Fruit fly (Drosophila melanogaster) S2 (cell line): ENCODE data around the gene Ilp8.

Source experiments
- CG8478 ChIP-seq: fragments of >200 bp; optimal IDR thresholded peaks from 2 replicates; lab custom pipeline; 2018
- CTCF ChIP-seq, 2 experiments: fragments of >200 bp; optimal IDR thresholded peaks; 2 replicates each; lab custom pipeline; 2018

Ilp8 gene

DNA sequence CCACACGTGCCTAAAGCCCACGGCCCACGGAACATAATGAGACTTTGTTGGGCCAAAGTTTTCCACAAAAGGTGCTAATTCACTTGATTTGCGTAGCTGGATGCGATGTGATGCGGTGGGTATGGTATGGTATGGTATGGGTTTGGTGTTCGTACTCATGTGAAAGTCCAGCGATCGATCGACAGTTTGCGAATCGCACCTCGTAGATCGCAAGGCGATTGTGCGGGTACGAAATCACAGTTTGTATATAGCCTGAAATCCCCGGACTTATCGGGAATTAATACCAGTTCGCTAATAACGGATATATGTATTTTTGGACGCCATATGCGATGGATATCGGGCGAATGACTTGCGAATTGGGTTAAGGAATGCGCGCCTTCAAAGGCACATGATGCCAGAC is 23.9 kb downstream of the Ilp8 start:
- TF ChIP-seq CTCF (optimal IDR thresholded peaks at IDR 0.05; lab: Kevin White, UChicago) (no peak), CG8478 (no peak)

DNA sequence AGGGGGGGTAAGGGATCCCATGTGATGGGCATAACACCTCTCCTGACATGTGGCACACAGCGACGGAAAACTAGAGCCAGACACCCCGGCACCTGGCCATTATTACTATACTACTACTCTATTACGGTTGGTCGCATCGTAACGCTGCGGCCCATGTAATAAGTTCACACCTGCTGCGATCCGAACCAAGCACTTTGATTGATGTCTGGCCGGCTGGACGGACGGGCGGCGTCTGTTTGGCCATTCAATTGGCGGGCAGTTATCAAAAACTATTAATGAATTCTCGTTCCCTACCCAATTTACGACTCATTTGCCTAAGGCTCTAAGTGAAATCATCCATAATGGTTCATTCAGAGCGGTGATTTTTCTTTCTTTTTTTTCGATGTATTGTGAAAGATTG is 24.4 kb downstream of the Ilp8 start:
- TF ChIP-seq CG8478 (no peak), CTCF (optimal IDR thresholded peaks at IDR 0.05; lab: Kevin White, UChicago) (no peak)

- TF ChIP-seq CG8478 (no peak), CTCF (optimal IDR thresholded peaks at IDR 0.05; lab: Kevin White, UChicago) (no peak)
Measured at dm6 chr3L:17007041-17007471, 24.8 kb downstream of the Ilp8 start.

DNA sequence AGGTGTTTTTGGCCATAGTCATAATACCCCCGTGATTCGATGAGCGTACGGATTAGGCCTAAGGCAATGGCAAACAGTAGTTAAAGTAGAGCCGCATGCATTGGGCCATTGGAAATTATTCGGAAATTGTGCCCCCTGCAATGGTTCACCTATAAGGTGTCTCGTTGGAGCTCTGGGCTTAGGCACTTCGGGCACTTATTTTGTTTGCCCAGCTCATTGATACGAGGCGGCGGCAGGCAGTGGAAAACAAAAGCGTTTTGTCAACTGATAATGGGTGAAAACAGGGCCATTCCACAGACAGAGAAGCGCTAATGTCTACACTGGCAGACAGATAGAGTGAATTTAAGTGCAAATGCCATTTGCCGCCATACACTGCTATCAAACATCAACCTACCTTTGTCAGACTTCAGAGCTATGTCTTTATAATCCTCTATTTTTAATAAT is 25.6 kb downstream of the Ilp8 start:
- TF ChIP-seq CG8478 = no peak
- no peak for TF ChIP-seq CTCF (optimal IDR thresholded peaks at IDR 0.05; lab: Kevin White, UChicago)

DNA sequence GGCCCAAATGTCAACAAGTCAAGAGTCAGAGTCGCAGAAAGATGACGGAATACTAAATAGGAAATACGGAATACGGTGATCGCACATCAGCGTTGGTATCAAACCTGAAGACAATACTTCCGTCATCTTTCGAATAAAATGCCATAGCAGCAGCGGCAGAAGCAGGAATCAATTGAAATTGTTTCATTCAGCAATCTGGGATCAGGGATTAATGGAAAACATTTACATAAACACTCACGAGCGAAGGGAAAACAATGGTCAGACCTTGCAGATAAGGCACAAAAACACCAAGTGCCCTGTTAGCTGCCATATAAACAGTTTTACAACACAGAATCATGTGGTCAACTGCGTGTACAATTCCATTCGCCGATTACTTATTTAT is 26.5 kb downstream of the Ilp8 start:
- TF ChIP-seq CG8478 = no peak
- no peak for TF ChIP-seq CTCF (optimal IDR thresholded peaks at IDR 0.05; lab: Kevin White, UChicago)

dm6 chr3L:17004765-17005414 is 27.0 kb downstream of the Ilp8 start:
- TF ChIP-seq CG8478 (no peak), CTCF (optimal IDR thresholded peaks at IDR 0.05; lab: Kevin White, UChicago) (no peak)

DNA sequence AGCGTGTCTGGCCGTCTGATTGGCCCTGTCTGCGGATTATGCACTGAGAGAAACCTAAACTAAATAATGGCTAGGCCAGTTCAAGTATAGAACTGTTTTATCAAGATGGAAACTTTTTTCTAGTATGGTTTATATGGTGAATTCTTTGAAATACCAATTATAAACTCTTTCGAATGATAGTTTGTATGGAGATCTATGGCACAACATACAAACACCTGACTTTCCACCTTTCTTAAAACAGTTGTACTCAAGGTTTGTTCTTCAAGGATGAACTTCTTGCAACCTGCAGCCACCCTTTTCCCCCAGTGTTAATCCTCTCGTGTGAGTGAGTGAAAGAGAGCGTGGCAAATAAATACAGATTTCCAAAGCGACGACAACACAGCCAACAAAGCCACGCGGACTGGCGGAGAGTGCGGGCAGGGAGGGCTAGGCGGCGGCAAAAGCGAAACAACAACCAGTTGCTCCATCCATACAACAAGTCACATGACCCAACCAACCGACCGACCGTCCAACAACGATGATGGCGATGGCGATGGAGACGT is 27.6 kb downstream of the Ilp8 start:
- no peak for TF ChIP-seq CTCF (optimal IDR thresholded peaks at IDR 0.05; lab: Kevin White, UChicago)
- TF ChIP-seq CG8478 = no peak

DNA sequence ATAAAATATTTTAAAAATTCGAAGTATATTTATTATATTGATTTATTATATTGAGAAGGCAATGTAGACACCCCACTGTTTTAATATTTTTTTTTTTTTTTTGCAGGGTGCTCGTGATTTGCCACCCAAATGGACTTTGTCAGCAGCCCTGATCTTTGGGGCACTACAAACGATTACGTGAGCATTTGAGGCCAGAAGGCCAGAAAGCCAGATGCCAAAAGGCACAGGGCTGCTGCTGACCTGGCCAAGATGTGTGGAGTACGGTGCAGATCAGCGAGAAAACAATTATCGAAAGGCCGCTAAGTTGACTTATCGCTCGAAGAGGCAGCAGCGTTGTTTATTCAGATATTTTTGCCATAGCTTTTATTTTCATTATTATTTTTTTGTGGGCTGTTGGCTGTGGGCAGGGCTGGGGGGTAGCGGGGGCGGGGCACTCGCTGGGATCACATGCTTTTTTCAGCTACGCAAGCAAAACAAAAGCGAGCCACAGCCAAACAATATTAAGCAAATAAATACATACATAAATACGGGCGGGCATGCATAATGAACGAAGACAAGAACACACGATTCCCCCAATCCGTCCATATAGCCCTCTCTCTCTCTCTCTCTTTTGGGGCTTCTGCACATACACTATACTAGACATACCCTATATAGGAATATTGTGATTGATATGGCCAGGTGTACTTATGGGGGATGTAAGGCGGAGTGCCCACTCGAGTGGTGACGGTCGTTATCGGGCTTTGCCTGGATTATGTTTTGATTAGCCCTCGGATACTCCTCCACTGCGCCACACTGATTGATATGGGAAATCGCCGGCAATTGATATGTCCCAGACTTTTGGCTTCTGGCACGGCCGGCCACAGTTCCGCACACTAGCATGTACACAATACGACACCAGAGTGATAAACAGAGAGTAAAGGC is 28.4 kb downstream of the Ilp8 start:
- TF ChIP-seq CG8478 = no peak
- no peak for TF ChIP-seq CTCF (optimal IDR thresholded peaks at IDR 0.05; lab: Kevin White, UChicago)

DNA sequence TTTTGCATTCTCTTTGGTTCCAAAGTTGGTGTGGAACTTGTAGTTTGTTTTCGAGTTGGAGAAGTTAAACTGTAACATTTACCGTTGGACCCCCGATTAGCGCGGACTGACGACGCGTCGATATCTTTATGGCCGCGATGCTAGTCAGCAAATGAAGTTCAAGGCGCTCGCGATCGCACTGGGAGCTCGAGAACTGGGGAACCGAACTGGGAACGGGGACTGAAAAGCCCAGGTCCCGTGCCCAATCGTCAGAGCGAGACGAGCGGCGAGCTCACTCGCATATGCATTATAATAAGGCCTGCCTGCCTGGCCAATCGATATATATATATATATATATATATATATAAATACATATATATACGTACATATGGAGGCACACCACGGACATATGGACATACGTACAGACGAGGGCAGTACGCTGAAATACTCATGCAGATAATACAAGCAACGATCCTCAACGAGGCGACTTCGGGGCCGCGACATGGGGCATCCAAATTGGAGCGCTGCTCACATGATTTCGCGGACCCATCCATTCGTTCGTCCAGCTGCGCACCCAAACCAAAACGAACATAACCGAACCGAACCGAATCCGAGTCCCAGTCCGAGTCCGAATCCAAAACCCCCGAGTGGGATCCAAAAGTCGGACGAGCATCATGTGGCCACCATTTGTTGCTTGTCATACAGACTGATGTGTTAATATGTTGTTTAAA is 29.6 kb downstream of the Ilp8 start:
- no peak for TF ChIP-seq CG8478
- TF ChIP-seq CTCF (optimal IDR thresholded peaks at IDR 0.05; lab: Kevin White, UChicago) = no peak

DNA sequence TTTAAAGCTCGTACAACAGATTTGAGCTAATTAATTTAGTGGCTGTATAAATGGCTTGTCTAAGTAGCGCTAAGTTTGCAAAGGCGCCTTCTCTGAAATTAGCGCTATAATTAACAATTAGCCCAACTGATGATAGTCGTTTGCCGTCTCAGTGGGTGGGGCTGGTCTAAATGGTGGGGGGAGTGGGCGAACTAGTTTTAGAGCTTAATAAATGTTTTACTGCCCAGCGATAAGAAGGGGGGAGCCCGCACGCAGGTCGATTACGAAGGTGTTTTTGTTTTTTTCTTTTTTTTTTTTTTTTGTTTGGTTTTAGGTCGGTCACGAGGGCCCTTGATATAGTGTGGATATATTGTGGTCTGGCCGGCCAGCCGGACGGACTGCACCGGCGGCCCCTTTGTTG is 30.8 kb downstream of the Ilp8 start:
- TF ChIP-seq CG8478 (no peak), CTCF (optimal IDR thresholded peaks at IDR 0.05; lab: Kevin White, UChicago) (no peak)

- TF ChIP-seq CG8478 (no peak), CTCF (optimal IDR thresholded peaks at IDR 0.05; lab: Kevin White, UChicago) (no peak)
Measured at dm6 chr3L:17000289-17000688, 31.6 kb downstream of the Ilp8 start.

- TF ChIP-seq CG8478 = no peak
- TF ChIP-seq CTCF (optimal IDR thresholded peaks at IDR 0.05; lab: Kevin White, UChicago) = no peak
Measured at dm6 chr3L:16994805-16995204, 37.1 kb downstream of the Ilp8 start.

dm6 chr3L:16989169-16989568 is 42.7 kb downstream of the Ilp8 start:
- no peak for TF ChIP-seq CTCF (optimal IDR thresholded peaks at IDR 0.05; lab: Kevin White, UChicago)
- TF ChIP-seq CG8478 = no peak

DNA sequence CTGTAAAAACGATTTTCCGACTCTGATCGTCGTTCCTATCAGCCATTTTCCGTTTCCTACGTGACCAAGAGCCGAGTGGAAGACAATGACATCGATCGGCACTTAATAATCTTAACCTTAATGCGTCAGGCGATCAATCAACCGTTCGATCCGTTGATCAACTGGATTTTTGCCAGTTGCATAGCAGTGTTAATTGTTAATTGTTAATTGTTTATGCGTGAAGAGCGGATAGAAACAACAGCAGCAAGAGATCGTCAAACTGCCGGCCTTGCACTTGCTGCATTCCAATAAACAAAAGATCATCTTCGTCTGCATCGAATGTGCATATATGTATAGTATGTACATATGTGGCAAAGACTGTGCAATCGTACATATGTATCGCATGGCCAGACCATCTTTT is 43.4 kb downstream of the Ilp8 start:
- TF ChIP-seq CG8478 (no peak), CTCF (optimal IDR thresholded peaks at IDR 0.05; lab: Kevin White, UChicago) (no peak)

DNA sequence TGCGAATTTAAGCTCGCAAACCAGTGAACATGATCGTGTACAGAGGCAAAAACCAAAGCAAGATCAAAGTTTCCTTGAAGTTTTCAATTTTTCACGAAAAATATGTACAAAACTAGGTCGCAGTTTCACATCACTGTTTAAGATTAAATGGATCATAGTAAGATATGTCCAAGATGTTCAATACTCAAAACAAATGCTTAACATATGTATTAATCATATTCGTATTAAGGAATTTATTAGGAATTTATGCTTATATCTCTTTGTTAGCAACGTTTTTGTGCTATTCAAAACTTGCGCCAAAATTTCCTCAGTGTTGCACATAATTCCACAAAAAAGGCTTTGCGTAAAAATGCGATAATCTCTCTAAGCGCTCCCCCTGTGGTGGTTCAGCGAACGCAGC is 44.5 kb downstream of the Ilp8 start:
- TF ChIP-seq CG8478 = no peak
- no peak for TF ChIP-seq CTCF (optimal IDR thresholded peaks at IDR 0.05; lab: Kevin White, UChicago)
